Fruit fly (Drosophila melanogaster): ENCODE measurements around the gene Tektin-C.
A peak's percentile ranks its signal among the peaks of the same experiment; 100 is the strongest.

Gene Tektin-C

DNA sequence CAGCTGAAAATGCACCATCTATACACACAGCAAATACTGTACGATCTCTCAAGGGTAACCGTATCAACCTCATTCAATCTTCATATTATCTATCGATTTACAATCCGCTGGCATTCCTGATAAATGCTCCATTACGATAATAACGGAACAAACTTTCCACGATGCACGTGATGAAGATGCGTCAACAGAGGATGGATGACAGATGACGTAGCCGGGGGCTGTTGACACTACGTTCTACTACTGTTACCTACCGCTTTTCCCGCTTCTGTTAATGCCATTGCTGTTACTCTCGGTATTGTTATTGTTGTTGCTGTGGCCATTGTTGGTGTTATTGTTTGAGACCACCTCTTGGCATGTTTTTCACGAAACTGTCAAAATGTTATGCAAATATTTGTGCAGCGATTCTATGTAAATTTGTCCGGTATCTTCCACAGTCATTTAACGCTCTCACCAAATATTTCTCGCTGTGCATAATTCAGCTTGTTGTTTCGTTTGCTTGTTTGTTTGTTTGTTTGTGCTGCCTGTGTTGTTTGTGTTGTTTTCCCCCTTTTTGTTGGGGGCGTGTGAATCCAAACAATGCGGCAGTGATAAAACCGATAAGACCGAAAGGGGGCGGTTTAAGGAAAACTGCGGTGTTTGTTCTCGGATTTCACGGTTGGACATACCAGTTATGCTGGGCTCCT, 27.6 kb upstream of the Tektin-C start (continued):
- TF ChIP-seq Lhr (GFP tag; optimal IDR thresholded peaks at IDR 0.05): peak; percentile 83
- no peak for TF ChIP-seq Sin3A (optimal IDR thresholded peaks at IDR 0.05)
- peak; percentile 45 for TF ChIP-seq CG10274 (GFP tag; optimal IDR thresholded peaks at IDR 0.05)
- TF ChIP-seq Hr78 (GFP tag; optimal IDR thresholded peaks at IDR 0.05): peak in 1 of 2 experiments; percentile 14
- peak; percentile 90 for TF ChIP-seq btn (GFP tag; optimal IDR thresholded peaks at IDR 0.05)
- TF ChIP-seq CG7963 (GFP tag; IDR thresholded peaks at IDR 0.05; ENCODE audit: partially characterized antibody): no peak
- peak; percentile 88 for TF ChIP-seq ara (GFP tag; IDR thresholded peaks at IDR 0.05)
- peak; percentile 26; the same call in 1 of the 2 replicates for TF ChIP-seq sisA (GFP tag; IDR thresholded peaks at IDR 0.05)
- peak; percentile 61 for TF ChIP-seq grau (tag; optimal IDR thresholded peaks at IDR 0.05)
- peak; percentile 85 for TF ChIP-seq CG5180 (GFP tag; optimal IDR thresholded peaks at IDR 0.05)
- peak; percentile 90 for TF ChIP-seq CG1233 (GFP tag; optimal IDR thresholded peaks at IDR 0.05)
- peak; percentile 89 for TF ChIP-seq kni (GFP tag; optimal IDR thresholded peaks at IDR 0.05)
- peak; percentile 4 for TF ChIP-seq mam (GFP tag; optimal IDR thresholded peaks at IDR 0.05)
- peak; percentile 81 for TF ChIP-seq CG18262 (tag; optimal IDR thresholded peaks at IDR 0.05)
- peak; percentile 40 for TF ChIP-seq fu2 (GFP tag; optimal IDR thresholded peaks at IDR 0.05)
- peak; percentile 80 for TF ChIP-seq CG6683 (GFP tag; optimal IDR thresholded peaks at IDR 0.05)
- TF ChIP-seq CG2889 (GFP tag; IDR thresholded peaks at IDR 0.05): no peak
- peak; percentile 74 for TF ChIP-seq CG13296 (GFP tag; optimal IDR thresholded peaks at IDR 0.05)
- 0 out of 2 replicates have a peak, but pooled peaks have one; percentile 21 for TF ChIP-seq CG31224 (GFP tag; IDR thresholded peaks at IDR 0.05)
- peak; percentile 66 for TF ChIP-seq Usf (GFP tag; optimal IDR thresholded peaks at IDR 0.05)
- peak; percentile 99 for TF ChIP-seq MTF-1 (GFP tag; optimal IDR thresholded peaks at IDR 0.05; ENCODE audit: borderline replicate concordance)
- no peak for TF ChIP-seq CkIIα-i1 (GFP tag; IDR thresholded peaks at IDR 0.05)
- TF ChIP-seq CG2875 (GFP tag; optimal IDR thresholded peaks at IDR 0.05): peak; percentile 93
- TF ChIP-seq CG2120 (GFP tag; optimal IDR thresholded peaks at IDR 0.05): peak; percentile 38
- peak; percentile 65 for TF ChIP-seq CG7839 (tag; optimal IDR thresholded peaks at IDR 0.05)
- no peak for TF ChIP-seq Dip3 (GFP tag; optimal IDR thresholded peaks at IDR 0.05)
- no peak for TF ChIP-seq nerfin-2 (GFP tag; IDR thresholded peaks at IDR 0.05; ENCODE audit: partially characterized antibody)
- TF ChIP-seq CG1602 (GFP tag; optimal IDR thresholded peaks at IDR 0.05): peak; percentile 80
- TF ChIP-seq CG30431 (GFP tag; optimal IDR thresholded peaks at IDR 0.05): peak; percentile 80
- peak; percentile 84 for TF ChIP-seq CG11723 (GFP tag; optimal IDR thresholded peaks at IDR 0.05)
- TF ChIP-seq nau (GFP tag; optimal IDR thresholded peaks at IDR 0.05): peak; percentile 92
- TF ChIP-seq CG7928 (GFP tag; optimal IDR thresholded peaks at IDR 0.05): peak; percentile 18
- TF ChIP-seq CG9817 (tag; optimal IDR thresholded peaks at IDR 0.05): peak; percentile 35
- TF ChIP-seq Hsf (GFP tag; optimal IDR thresholded peaks at IDR 0.05): peak; percentile 67
- TF ChIP-seq pnt (GFP tag; optimal IDR thresholded peaks at IDR 0.05): peak; percentile 64
- TF ChIP-seq CG2129 (GFP tag; IDR thresholded peaks at IDR 0.05; ENCODE audit: partially characterized antibody): no peak
- peak; percentile 84 for TF ChIP-seq CG12942 (GFP tag; optimal IDR thresholded peaks at IDR 0.05)
- TF ChIP-seq Chrac-16 (GFP tag; optimal IDR thresholded peaks at IDR 0.05): peak; percentile 44
- peak; percentile 13 for TF ChIP-seq Hey (tag; optimal IDR thresholded peaks at IDR 0.05)
- peak; percentile 50; the same call in 1 of the 2 replicates for TF ChIP-seq CG32767 (GFP tag; IDR thresholded peaks at IDR 0.05)
- TF ChIP-seq D (optimal IDR thresholded peaks at IDR 0.05): no peak
- peak; percentile 92 for TF ChIP-seq D (GFP tag; optimal IDR thresholded peaks at IDR 0.05)
- peak; percentile 59; the same call in 1 of the 2 replicates for TF ChIP-seq Rfx (GFP tag; IDR thresholded peaks at IDR 0.05)
- no peak for TF ChIP-seq vnd (GFP tag; IDR thresholded peaks at IDR 0.05; ENCODE audit: partially characterized antibody)
- 0 out of 3 replicates have a peak, but pooled peaks have one; percentile 27 for TF ChIP-seq CG7357 (GFP tag; IDR thresholded peaks at IDR 0.05)
- TF ChIP-seq sug (tag; optimal IDR thresholded peaks at IDR 0.05): peak; percentile 14
- TF ChIP-seq trh (GFP tag; optimal IDR thresholded peaks at IDR 0.05): peak; percentile 68
- TF ChIP-seq ken (GFP tag; IDR thresholded peaks at IDR 0.05): peak; percentile 59
- no peak for TF ChIP-seq toy (GFP tag; IDR thresholded peaks at IDR 0.05)

All from whole organism, embryonic.